Fruit fly (Drosophila melanogaster): ENCODE data around the gene Pfdn6.
A peak's percentile ranks its signal among the peaks of the same experiment; 100 is the strongest.

Pfdn6 gene

dm6 chr3L:19898547-19899282 lies 24.8 kb upstream of the Pfdn6 start (continued):
- TF ChIP-seq CrebB (tag; optimal IDR thresholded peaks at IDR 0.05) (no peak), seq (GFP tag; IDR thresholded peaks at IDR 0.05) (no peak), CG1792 (GFP tag; optimal IDR thresholded peaks at IDR 0.05) (no peak), trem (tag; optimal IDR thresholded peaks at IDR 0.05) (no peak), Aef1 (GFP tag; IDR thresholded peaks at IDR 0.05) (no peak), CG1602 (GFP tag; optimal IDR thresholded peaks at IDR 0.05) (peak; percentile 41), CG9876 (GFP tag; optimal IDR thresholded peaks at IDR 0.05) (no peak), hkb (optimal IDR thresholded peaks at IDR 0.05) (no peak), hkb (GFP tag; IDR thresholded peaks at IDR 0.05) (no peak), Jarid2 (GFP tag; optimal IDR thresholded peaks at IDR 0.05) (no peak), Ravus (GFP tag; IDR thresholded peaks at IDR 0.05) (no peak), Hand (GFP tag; optimal IDR thresholded peaks at IDR 0.05) (no peak), croc (GFP tag; conservative IDR thresholded peaks at IDR 0.05) (peak; percentile 21; the same call in 1 of the 3 replicates), sima (GFP tag; optimal IDR thresholded peaks at IDR 0.05) (no peak), CG7271 (tag; optimal IDR thresholded peaks at IDR 0.05) (no peak), fd64A (GFP tag; optimal IDR thresholded peaks at IDR 0.05) (no peak), Hey (tag; optimal IDR thresholded peaks at IDR 0.05) (no peak), dpn (GFP tag; optimal IDR thresholded peaks at IDR 0.05) (peak in 1 of 2 experiments; percentile 31), CG6765 (GFP tag; optimal IDR thresholded peaks at IDR 0.05) (no peak), CG8290 (GFP tag; optimal IDR thresholded peaks at IDR 0.05) (no peak), CG8290 (tag; optimal IDR thresholded peaks at IDR 0.05) (no peak), CG18764 (GFP tag; optimal IDR thresholded peaks at IDR 0.05) (no peak), CG1529 (GFP tag; optimal IDR thresholded peaks at IDR 0.05) (peak; percentile 48), dysf (GFP tag; IDR thresholded peaks at IDR 0.05) (no peak), lov (optimal IDR thresholded peaks at IDR 0.05) (no peak), lov (GFP tag; IDR thresholded peaks at IDR 0.05) (no peak), CG11247 (GFP tag; IDR thresholded peaks at IDR 0.05) (no peak), zfh1 (GFP tag; IDR thresholded peaks at IDR 0.05) (no peak), Sox100B (GFP tag; optimal IDR thresholded peaks at IDR 0.05) (peak; percentile 4), CG4730 (GFP tag; IDR thresholded peaks at IDR 0.05) (no peak), sna (GFP tag; IDR thresholded peaks at IDR 0.05; ENCODE audit: partially characterized antibody) (no peak), Max (GFP tag; optimal IDR thresholded peaks at IDR 0.05) (peak; percentile 38), NFAT (GFP tag; IDR thresholded peaks at IDR 0.05) (no peak), ap (GFP tag; IDR thresholded peaks at IDR 0.05) (no peak), NC2α (GFP tag; optimal IDR thresholded peaks at IDR 0.05) (no peak), dm (GFP tag; optimal IDR thresholded peaks at IDR 0.05) (peak; percentile 13), CG34422 (GFP tag; IDR thresholded peaks at IDR 0.05) (no peak), CG14050 (GFP tag; IDR thresholded peaks at IDR 0.05) (no peak), CG7786 (GFP tag; optimal IDR thresholded peaks at IDR 0.05) (no peak), so (GFP tag; IDR thresholded peaks at IDR 0.05) (no peak), Ptx1 (GFP tag; IDR thresholded peaks at IDR 0.05) (no peak), Fer3 (tag; optimal IDR thresholded peaks at IDR 0.05) (no peak), pfk (GFP tag; optimal IDR thresholded peaks at IDR 0.05) (no peak), sc (optimal IDR thresholded peaks at IDR 0.05) (no peak), sc (GFP tag; optimal IDR thresholded peaks at IDR 0.05) (peak; percentile 14), CG2116 (GFP tag; optimal IDR thresholded peaks at IDR 0.05) (no peak), CG3163 (GFP tag; optimal IDR thresholded peaks at IDR 0.05) (no peak), Adf1 (GFP tag; IDR thresholded peaks at IDR 0.05) (no peak), CG10979 (tag; optimal IDR thresholded peaks at IDR 0.05) (peak; percentile 55), Sox102F (GFP tag; optimal IDR thresholded peaks at IDR 0.05) (no peak), CG6254 (GFP tag; optimal IDR thresholded peaks at IDR 0.05) (no peak), usp (GFP tag; optimal IDR thresholded peaks at IDR 0.05) (no peak), sim (GFP tag; IDR thresholded peaks at IDR 0.05) (no peak)

Measured in whole organism, embryonic.